Worm (Caenorhabditis elegans) whole organism, L4 larva: ENCODE results near the gene ftn-1.

Source experiments
- T20F7.1 ChIP-seq: fragments of 200-800 bp; sonication (Bioruptor generic); optimal IDR thresholded peaks from 2 replicates; lab custom pipeline; 2018; ENCODE audit warnings: mild to moderate bottlenecking, missing genetic modification characterization, missing compliant biosample characterization
- gei-8 ChIP-seq: fragments of 200-800 bp; sonication (Bioruptor generic); optimal IDR thresholded peaks from 2 replicates; lab custom pipeline; 2018; ENCODE audit warnings: mild to moderate bottlenecking, missing genetic modification characterization, missing compliant biosample characterization
- hlh-11 ChIP-seq: fragments of 200-800 bp; sonication (Bioruptor generic); optimal IDR thresholded peaks from 2 replicates; lab custom pipeline; 2018; ENCODE audit warnings: mild to moderate bottlenecking, missing genetic modification characterization, missing compliant biosample characterization
- hlh-30 ChIP-seq: sonication (generic microtip); optimal IDR thresholded peaks from 2 replicates; lab custom pipeline; 2017; ENCODE audit warnings: antibody characterized with exemption, mild to moderate bottlenecking, missing genetic modification characterization, missing compliant biosample characterization; ENCODE audit not compliant: insufficient read depth
- jun-1 ChIP-seq: fragments of 150-350 bp; optimal IDR thresholded peaks from 2 replicates; lab custom pipeline; 2014; ENCODE audit warnings: missing biosample characterization, missing genetic modification reagents, missing genetic modification characterization
- lin-15B ChIP-seq: fragments of 150-350 bp; sonication (generic microtip); optimal IDR thresholded peaks from 3 replicates; lab custom pipeline; 2014; ENCODE audit warnings: missing biosample characterization, missing genetic modification characterization
- madf-9 ChIP-seq: fragments of 200-800 bp; sonication (Bioruptor generic); conservative IDR thresholded peaks from 2 replicates; pipeline ENCODE4 v1.3.6; 2022; ENCODE audit warnings: missing genetic modification reagents, missing genetic modification characterization, missing compliant biosample characterization
- mdt-29 ChIP-seq: fragments of 200-800 bp; sonication (Bioruptor generic); IDR thresholded peaks from 2 replicates; pipeline ENCODE4 v1.3.6; 2022; ENCODE audit warnings: missing genetic modification reagents, missing genetic modification characterization, missing compliant biosample characterization
- nhr-25 ChIP-seq: sonication (generic microtip); optimal IDR thresholded peaks from 2 replicates; lab custom pipeline; 2017; ENCODE audit warnings: missing genetic modification characterization, mild to moderate bottlenecking, missing compliant biosample characterization, antibody characterized with exemption, moderate library complexity, borderline replicate concordance; ENCODE audit not compliant: insufficient read depth
- nhr-77 ChIP-seq: fragments of 150-350 bp; optimal IDR thresholded peaks from 2 replicates; lab custom pipeline; 2014; ENCODE audit warnings: missing biosample characterization, missing genetic modification characterization
- pqm-1 ChIP-seq: sonication (generic microtip); optimal IDR thresholded peaks from 2 replicates; lab custom pipeline; 2017; ENCODE audit warnings: missing biosample characterization, missing genetic modification characterization
- tra-1 ChIP-seq: fragments of 200-800 bp; sonication (Bioruptor generic); IDR thresholded peaks from 2 replicates; pipeline ENCODE4 v1.3.6; 2022; ENCODE audit warnings: missing genetic modification reagents, missing genetic modification characterization, missing compliant biosample characterization
- zag-1 ChIP-seq: fragments of 150-350 bp; optimal IDR thresholded peaks from 2 replicates; lab custom pipeline; 2014; ENCODE audit warnings: missing biosample characterization, missing genetic modification characterization

ce11 chrV:7520077-7520476 lies 27.3 kb downstream of the ftn-1 start, which contains the start of gene srb-19:
- no peak for TF ChIP-seq zag-1 (tag; lab: Kevin White, UChicago)
- no peak for TF ChIP-seq hlh-30 (tag; lab: Kevin White, UChicago)
- no peak for TF ChIP-seq jun-1 (tag; lab: Kevin White, UChicago)
- no peak for TF ChIP-seq hlh-11 (tag; lab: Kevin White, UChicago)
- no peak for TF ChIP-seq pqm-1 (tag; lab: Kevin White, UChicago)
- no peak for TF ChIP-seq nhr-77
- TF ChIP-seq nhr-25 (tag; lab: Kevin White, UChicago) = no peak
- TF ChIP-seq mdt-29 (GFP tag; lab: Robert Waterston, UW) = no peak
- TF ChIP-seq gei-8 = no peak
- no peak for TF ChIP-seq lin-15B (tag; lab: Kevin White, UChicago)
- no peak for TF ChIP-seq T20F7.1 (GFP tag; lab: Kevin White, UChicago)
- TF ChIP-seq madf-9 (GFP tag; lab: Robert Waterston, UW) = no peak
- TF ChIP-seq tra-1 = no peak
